Worm (Caenorhabditis elegans) whole organism, L4/young adult: ENCODE data around the gene tag-267.

ENCODE experiments used
- W03F9.2 ChIP-seq: fragments of 150-350 bp; optimal IDR thresholded peaks from 2 replicates; lab custom pipeline; 2014; ENCODE audit warnings: missing biosample characterization, missing genetic modification characterization
- dao-5 ChIP-seq: sonication (generic microtip); optimal IDR thresholded peaks from 2 replicates; lab custom pipeline; 2016; ENCODE audit warnings: missing genotype, missing genetic modification characterization, moderate library complexity, missing compliant biosample characterization
- him-1 ChIP-seq: sonication (generic microtip); optimal IDR thresholded peaks from 2 replicates; lab custom pipeline; 2016; ENCODE audit warnings: missing genotype, missing genetic modification reagents, missing genetic modification characterization, missing compliant biosample characterization

tag-267 gene

ce11 chrIII:640198-640803 is at the start of gene tag-267, which contains the start of gene tag-266:
Gene tag-267 (plus strand): TSS chrIII:640790.
Gene tag-266 (minus strand): TSS chrIII:640226.
- TF ChIP-seq him-1 (tag; lab: Kevin White, UChicago), result no peak
- no peak for TF ChIP-seq dao-5 (tag; lab: Kevin White, UChicago)
- TF ChIP-seq W03F9.2 (tag; lab: Kevin White, UChicago), result peak; percentile 76

DNA sequence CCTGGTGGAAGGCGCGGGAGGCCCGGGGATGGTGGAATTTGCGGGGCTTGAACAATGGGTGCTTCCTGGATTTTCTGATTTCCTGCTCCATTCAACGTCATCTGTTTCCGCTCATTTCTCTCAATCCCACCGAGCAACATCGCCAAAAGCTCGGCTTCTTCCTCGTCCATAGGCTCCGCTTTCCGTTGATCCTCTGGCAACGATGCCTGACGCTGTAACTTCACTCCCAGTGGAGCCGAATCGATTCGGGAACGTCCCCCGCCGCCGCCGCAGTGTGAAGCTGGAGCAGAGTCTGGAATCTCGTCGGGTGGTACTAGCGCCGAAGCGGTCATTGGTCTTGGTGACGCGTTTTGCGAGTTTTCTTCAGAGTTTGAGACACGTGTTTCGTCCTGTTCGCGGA is 45.1 kb upstream of the tag-267 start:
- TF ChIP-seq dao-5 (tag; lab: Kevin White, UChicago) (no peak), W03F9.2 (tag; lab: Kevin White, UChicago) (no peak), him-1 (tag; lab: Kevin White, UChicago) (no peak)

- no peak for TF ChIP-seq dao-5 (tag; lab: Kevin White, UChicago)
- no peak for TF ChIP-seq him-1 (tag; lab: Kevin White, UChicago)
- peak; percentile 42 for TF ChIP-seq W03F9.2 (tag; lab: Kevin White, UChicago)
Observed at ce11 chrIII:598168-598567, 42.4 kb upstream of the tag-267 start.

DNA sequence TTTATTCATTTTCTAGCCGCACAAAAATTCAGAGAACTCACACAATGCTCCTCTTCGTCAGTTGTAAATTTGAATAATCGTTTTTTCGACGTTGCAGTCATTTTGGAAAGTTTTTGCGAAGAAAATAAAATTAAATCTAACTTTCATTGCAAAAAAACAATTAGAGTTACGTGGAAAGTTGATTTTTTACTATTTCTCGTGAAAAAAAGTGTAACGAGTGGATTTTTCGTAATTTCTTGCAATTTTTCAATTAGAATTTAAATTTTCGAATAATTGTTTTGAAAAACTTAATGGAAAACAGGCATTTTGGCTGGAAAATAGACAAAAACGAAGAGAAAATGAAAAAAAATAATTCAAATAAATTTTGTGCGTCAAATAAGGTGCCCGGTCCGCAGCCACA is 41.9 kb upstream of the tag-267 start, which contains the start of gene Y55B1AR.2:
Y55B1AR.2 (minus strand) TSS at position 101 of the 400 bp plus-strand sequence.
- TF ChIP-seq W03F9.2 (tag; lab: Kevin White, UChicago) (no peak), him-1 (tag; lab: Kevin White, UChicago) (no peak), dao-5 (tag; lab: Kevin White, UChicago) (no peak)

DNA sequence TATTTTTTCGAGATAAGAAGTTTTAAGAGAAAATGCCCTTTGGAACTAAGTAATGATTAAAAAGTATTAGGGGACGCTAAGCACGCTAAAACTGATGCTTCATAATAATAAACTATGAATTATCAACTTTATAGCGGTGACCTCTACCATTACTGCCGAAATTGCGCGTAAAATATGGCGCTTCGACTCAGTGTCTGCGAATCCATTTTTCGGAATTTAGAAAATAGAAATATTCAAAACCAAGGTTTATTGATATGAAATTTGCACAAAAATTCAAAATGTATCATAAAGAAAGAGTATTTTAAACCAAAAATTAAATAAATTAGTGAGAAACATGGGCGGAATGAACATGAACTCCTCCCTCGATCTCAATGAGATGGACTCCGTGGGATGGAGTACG is 41.3 kb upstream of the tag-267 start:
- TF ChIP-seq him-1 (tag; lab: Kevin White, UChicago) (no peak), dao-5 (tag; lab: Kevin White, UChicago) (no peak), W03F9.2 (tag; lab: Kevin White, UChicago) (no peak)

- TF ChIP-seq dao-5 (tag; lab: Kevin White, UChicago) (no peak), him-1 (tag; lab: Kevin White, UChicago) (no peak), W03F9.2 (tag; lab: Kevin White, UChicago) (no peak)
Observed at ce11 chrIII:600316-600932, 40.2 kb upstream of the tag-267 start, which contains the start of gene lec-6. Gene lec-6 (minus strand): TSS chrIII:600366.

ce11 chrIII:605415-606054 is 35.1 kb upstream of the tag-267 start, which contains the start of the genes Y55B1AR.4 and ttr-7:
Gene Y55B1AR.4 (minus strand): TSS chrIII:605515.
Gene ttr-7 (plus strand): TSS chrIII:606004.
- TF ChIP-seq him-1 (tag; lab: Kevin White, UChicago), result no peak
- TF ChIP-seq W03F9.2 (tag; lab: Kevin White, UChicago), result no peak
- TF ChIP-seq dao-5 (tag; lab: Kevin White, UChicago), result no peak

DNA sequence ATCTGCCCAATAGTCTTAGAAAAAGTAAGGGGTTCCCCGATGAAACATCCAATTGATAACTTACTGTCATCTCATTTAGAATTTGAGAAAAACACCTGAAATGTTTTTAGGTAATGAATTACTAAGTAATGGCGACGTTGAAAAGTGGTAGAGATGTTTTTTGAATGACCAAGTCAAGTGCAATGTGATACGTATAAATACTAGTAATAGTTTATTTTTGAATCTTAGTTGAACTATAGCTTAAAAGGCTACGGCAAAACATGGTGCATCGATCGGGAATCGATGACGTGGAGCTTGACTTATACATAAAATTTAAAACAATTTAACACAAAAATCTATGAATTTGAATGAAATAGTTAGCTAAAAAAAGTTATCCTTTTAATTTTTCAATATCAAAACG is 31.0 kb upstream of the tag-267 start, which contains the start of gene best-17:
best-17 (minus strand) TSS at position 101 of the 400 bp plus-strand sequence.
- TF ChIP-seq dao-5 (tag; lab: Kevin White, UChicago) (no peak), W03F9.2 (tag; lab: Kevin White, UChicago) (no peak), him-1 (tag; lab: Kevin White, UChicago) (no peak)

DNA sequence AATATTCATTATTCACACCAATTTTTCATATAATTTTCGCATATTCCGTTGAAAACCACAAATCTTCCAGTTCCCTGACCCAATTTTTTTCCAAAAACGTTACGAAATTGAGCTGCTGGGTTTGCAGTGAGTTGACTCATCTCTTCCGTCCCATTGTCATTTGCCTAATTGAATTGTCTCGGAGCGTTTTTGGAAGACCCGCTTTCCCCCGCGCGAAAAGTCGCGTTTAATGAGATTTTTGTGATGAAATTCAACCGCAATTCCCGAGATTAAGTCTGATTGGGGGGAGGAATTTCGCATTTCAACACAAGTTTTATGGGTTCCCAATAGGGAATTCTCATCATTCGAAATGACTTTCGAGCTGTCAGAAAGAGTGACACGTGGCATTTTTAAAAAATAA is 28.7 kb upstream of the tag-267 start:
- TF ChIP-seq dao-5 (tag; lab: Kevin White, UChicago) (no peak), W03F9.2 (tag; lab: Kevin White, UChicago) (no peak), him-1 (tag; lab: Kevin White, UChicago) (no peak)

ce11 chrIII:612759-613158 is 27.8 kb upstream of the tag-267 start:
- TF ChIP-seq him-1 (tag; lab: Kevin White, UChicago), result no peak
- TF ChIP-seq W03F9.2 (tag; lab: Kevin White, UChicago), result no peak
- TF ChIP-seq dao-5 (tag; lab: Kevin White, UChicago), result no peak

DNA sequence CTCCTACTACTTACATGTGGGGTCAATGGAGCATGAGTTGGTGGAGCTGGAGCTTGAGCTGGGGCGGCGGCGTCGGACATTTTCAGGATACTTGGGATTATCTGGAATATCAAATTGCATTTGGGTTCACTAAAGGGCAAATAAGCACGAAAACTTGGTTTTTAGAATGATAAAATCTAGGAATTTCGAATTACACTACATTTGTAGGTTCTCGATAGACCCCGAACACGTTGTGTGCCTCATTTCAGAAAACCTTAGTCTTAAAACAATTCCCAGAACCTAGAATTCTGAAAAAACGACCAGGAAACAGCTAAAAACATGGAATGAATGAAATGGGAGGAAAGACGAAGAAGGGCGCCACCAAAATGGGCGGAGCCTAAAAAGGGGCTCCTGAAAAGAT is 26.1 kb upstream of the tag-267 start, which contains the start of gene T19C3.3:
T19C3.3 (minus strand) TSS at position 101 of the 400 bp plus-strand sequence.
- no peak for TF ChIP-seq dao-5 (tag; lab: Kevin White, UChicago)
- no peak for TF ChIP-seq him-1 (tag; lab: Kevin White, UChicago)
- TF ChIP-seq W03F9.2 (tag; lab: Kevin White, UChicago), result no peak

ce11 chrIII:617467-617866 is 23.1 kb upstream of the tag-267 start, which contains the start of gene T19C3.2:
Gene T19C3.2 (minus strand): TSS chrIII:617567.
- TF ChIP-seq him-1 (tag; lab: Kevin White, UChicago) (no peak), dao-5 (tag; lab: Kevin White, UChicago) (no peak)

DNA sequence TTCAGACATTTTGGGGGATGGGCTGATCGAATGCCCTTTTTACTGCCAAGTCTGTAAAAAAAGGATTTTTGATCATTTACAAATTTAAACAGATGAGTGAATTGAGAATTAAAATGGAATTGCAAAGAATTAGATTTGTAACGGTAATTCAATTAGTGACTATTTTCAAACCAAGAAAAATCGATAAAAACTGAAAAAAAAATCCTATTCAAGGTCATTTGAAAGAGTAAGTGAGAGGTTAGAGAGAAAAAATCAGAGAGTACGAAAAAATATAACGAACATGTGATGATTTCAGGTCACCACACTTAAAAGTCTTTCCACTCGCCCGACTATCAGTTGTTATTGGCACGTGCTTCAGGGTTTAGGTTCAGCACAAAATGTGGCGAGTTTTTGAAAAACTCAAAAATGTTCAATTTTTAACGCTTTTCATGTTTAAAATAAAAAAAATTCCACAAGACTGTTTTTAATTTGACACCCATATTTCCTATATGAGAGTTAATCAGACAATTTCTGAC is 20.3 kb upstream of the tag-267 start, which contains the start of gene T19C3.4:
T19C3.4 (minus strand) TSS at position 51 of the 515 bp plus-strand sequence.
- TF ChIP-seq him-1 (tag; lab: Kevin White, UChicago) (no peak), W03F9.2 (tag; lab: Kevin White, UChicago) (no peak), dao-5 (tag; lab: Kevin White, UChicago) (no peak)
